Worm (Caenorhabditis elegans) whole organism, L1 larva: ENCODE results near the gene vps-53.

Source experiments
- ama-1 ChIP-seq: fragments of 150-350 bp; optimal IDR thresholded peaks from 2 replicates; lab custom pipeline; 2014
- blmp-1 ChIP-seq: fragments of 150-350 bp; optimal IDR thresholded peaks from 2 replicates; lab custom pipeline; 2014; ENCODE audit warnings: missing biosample characterization, missing genetic modification characterization
- ceh-82 ChIP-seq, 3 experiments: fragments of 150-350 bp in 1 of 3; sonication (generic microtip) in 2 of 3; optimal IDR thresholded peaks; 2 replicates each; lab custom pipeline; 2014 to 2017; ENCODE audit warnings: missing biosample characterization in 3 of 3, missing genetic modification characterization in 3 of 3
- ces-1 ChIP-seq: fragments of 150-350 bp; optimal IDR thresholded peaks from 2 replicates; lab custom pipeline; 2014; ENCODE audit warnings: missing biosample characterization, missing genetic modification reagents, missing genetic modification characterization
- dpl-1 ChIP-seq, 3 experiments: fragments of 150-350 bp in 2 of 3; sonication (generic microtip) in 1 of 3; optimal IDR thresholded peaks; 2 replicates each; lab custom pipeline; 2014 to 2017; ENCODE audit warnings: missing biosample characterization in 3 of 3, missing genetic modification characterization in 3 of 3, missing genetic modification reagents in 3 of 3
- efl-1 ChIP-seq, 4 experiments: fragments of 150-350 bp; optimal IDR thresholded peaks in 3 of 4; peaks in 1 of 4; 1 replicate in 1 of 4; 2 replicates in 3 of 4; lab custom pipeline; 2014; ENCODE audit warnings: missing biosample characterization in 2 of 4, missing genetic modification characterization in 2 of 4, missing genetic modification reagents in 2 of 4
- elt-2 ChIP-seq: sonication (generic microtip); optimal IDR thresholded peaks from 2 replicates; lab custom pipeline; 2016; ENCODE audit warnings: missing genetic modification characterization, mild to moderate bottlenecking, inconsistent platforms, missing compliant biosample characterization, missing genetic modification reagents
- elt-3 ChIP-seq, 6 experiments: fragments of 150-350 bp in 1 of 6; sonication (generic microtip); optimal IDR thresholded peaks; 2 replicates each; lab custom pipeline; 2017 to 2018; ENCODE audit warnings: missing biosample characterization in 6 of 6, missing genetic modification characterization in 6 of 6, inconsistent platforms in 1 of 6
- ets-5 ChIP-seq: fragments of 200-800 bp; sonication (Bioruptor generic); IDR thresholded peaks from 2 replicates; pipeline ENCODE4 v1.3.6; 2022; ENCODE audit warnings: missing genetic modification characterization, missing compliant biosample characterization
- fkh-10 ChIP-seq: sonication (generic microtip); optimal IDR thresholded peaks from 2 replicates; lab custom pipeline; 2017; ENCODE audit warnings: missing biosample characterization, missing genetic modification reagents, missing genetic modification characterization
- fos-1 ChIP-seq: fragments of 150-350 bp; optimal IDR thresholded peaks from 2 replicates; lab custom pipeline; 2014; ENCODE audit warnings: missing biosample characterization, missing genetic modification characterization
- grh-1 ChIP-seq: fragments of 200-800 bp; sonication (Bioruptor generic); IDR thresholded peaks from 2 replicates; pipeline ENCODE4 v1.3.6; 2022; ENCODE audit warnings: missing genetic modification reagents, missing genetic modification characterization, missing compliant biosample characterization
- hlh-17 ChIP-seq: fragments of 200-800 bp; sonication (Bioruptor generic); optimal IDR thresholded peaks from 2 replicates; lab custom pipeline; 2018; ENCODE audit warnings: missing genetic modification characterization, mild to moderate bottlenecking, missing compliant biosample characterization, moderate library complexity, borderline replicate concordance
- irx-1 ChIP-seq: sonication (generic microtip); optimal IDR thresholded peaks from 2 replicates; lab custom pipeline; 2016; ENCODE audit warnings: missing genetic modification characterization, missing compliant biosample characterization
- isw-1 ChIP-seq: fragments of 200-800 bp; sonication (Bioruptor generic); IDR thresholded peaks from 2 replicates; pipeline ENCODE4 v1.3.6; 2022; ENCODE audit warnings: missing genetic modification characterization, missing compliant biosample characterization
- lin-14 ChIP-seq: fragments of 200-800 bp; sonication (Bioruptor generic); optimal IDR thresholded peaks from 2 replicates; lab custom pipeline; 2018; ENCODE audit warnings: mild to moderate bottlenecking, missing genetic modification characterization, moderate library complexity, missing compliant biosample characterization
- lin-35 ChIP-seq, 2 experiments: fragments of 150-350 bp; optimal IDR thresholded peaks; 2 replicates each; lab custom pipeline; 2014; ENCODE audit warnings: missing biosample characterization in 2 of 2, missing genetic modification characterization in 2 of 2, missing genetic modification reagents in 2 of 2
- lin-39 ChIP-seq: fragments of 150-350 bp; optimal IDR thresholded peaks from 2 replicates; lab custom pipeline; 2014; ENCODE audit warnings: missing biosample characterization, missing genetic modification reagents, missing genetic modification characterization
- lir-3 ChIP-seq: sonication (generic microtip); optimal IDR thresholded peaks from 2 replicates; lab custom pipeline; 2016; ENCODE audit warnings: mild to moderate bottlenecking, missing genetic modification characterization, moderate library complexity, missing compliant biosample characterization; ENCODE audit not compliant: poor library complexity
- lsy-2 ChIP-seq, 2 experiments: fragments of 150-350 bp; optimal IDR thresholded peaks; 2 replicates each; lab custom pipeline; 2014; ENCODE audit warnings: missing biosample characterization in 2 of 2, missing genetic modification characterization in 2 of 2
- mab-9 ChIP-seq: fragments of 200-800 bp; sonication (Bioruptor generic); IDR thresholded peaks from 2 replicates; pipeline ENCODE4 v1.3.6; 2022; ENCODE audit warnings: missing genetic modification reagents, missing genetic modification characterization, missing compliant biosample characterization
- mef-2 ChIP-seq: fragments of 150-350 bp; optimal IDR thresholded peaks from 2 replicates; lab custom pipeline; 2014; ENCODE audit warnings: missing biosample characterization, missing genetic modification characterization
- mep-1 ChIP-seq: fragments of 150-350 bp; optimal IDR thresholded peaks from 2 replicates; lab custom pipeline; 2014; ENCODE audit warnings: missing biosample characterization, missing genetic modification characterization
- nhr-11 ChIP-seq: fragments of 150-350 bp; optimal IDR thresholded peaks from 2 replicates; lab custom pipeline; 2014; ENCODE audit warnings: missing biosample characterization, missing genetic modification characterization
- nhr-19 ChIP-seq: fragments of 200-800 bp; sonication (Bioruptor generic); conservative IDR thresholded peaks from 2 replicates; pipeline ENCODE4 v1.3.6; 2022; ENCODE audit warnings: missing genetic modification characterization, missing compliant biosample characterization
- nhr-237 ChIP-seq: fragments of 150-350 bp; optimal IDR thresholded peaks from 2 replicates; lab custom pipeline; 2014; ENCODE audit warnings: missing biosample characterization, missing genetic modification characterization
- nhr-71 ChIP-seq: sonication (generic microtip); optimal IDR thresholded peaks from 2 replicates; lab custom pipeline; 2016; ENCODE audit warnings: mild to moderate bottlenecking, missing genetic modification characterization, moderate library complexity, missing compliant biosample characterization
- nhr-77 ChIP-seq: fragments of 150-350 bp; optimal IDR thresholded peaks from 2 replicates; lab custom pipeline; 2014; ENCODE audit warnings: missing biosample characterization, missing genetic modification characterization
- nhr-85 ChIP-seq: sonication (generic microtip); peaks from one replicate; lab custom pipeline; 2016; ENCODE audit warnings: missing genetic modification characterization, inconsistent platforms, missing compliant biosample characterization
- nhr-90 ChIP-seq: sonication (generic microtip); optimal IDR thresholded peaks from 2 replicates; lab custom pipeline; 2016; ENCODE audit warnings: mild to moderate bottlenecking, missing genetic modification characterization, missing compliant biosample characterization; ENCODE audit not compliant: poor library complexity
- pag-3 ChIP-seq: sonication (generic microtip); optimal IDR thresholded peaks from 2 replicates; lab custom pipeline; 2017; ENCODE audit warnings: missing genetic modification characterization, mild to moderate bottlenecking, missing compliant biosample characterization, antibody characterized with exemption, borderline replicate concordance; ENCODE audit not compliant: insufficient read depth
- rnt-1 ChIP-seq: sonication (generic microtip); optimal IDR thresholded peaks from 2 replicates; lab custom pipeline; 2016; ENCODE audit warnings: mild to moderate bottlenecking, missing genetic modification characterization, moderate library complexity, missing compliant biosample characterization
- snu-23 ChIP-seq: sonication (generic microtip); optimal IDR thresholded peaks from 2 replicates; lab custom pipeline; 2016; ENCODE audit warnings: missing genetic modification characterization, missing compliant biosample characterization
- sptf-1 ChIP-seq: fragments of 150-350 bp; optimal IDR thresholded peaks from 2 replicates; lab custom pipeline; 2014; ENCODE audit warnings: missing biosample characterization, missing genetic modification characterization
- tbx-2 ChIP-seq: sonication (generic microtip); optimal IDR thresholded peaks from 2 replicates; lab custom pipeline; 2016; ENCODE audit warnings: missing genetic modification characterization, missing compliant biosample characterization
- tlp-1 ChIP-seq: fragments of 150-350 bp; optimal IDR thresholded peaks from 2 replicates; lab custom pipeline; 2014; ENCODE audit warnings: missing biosample characterization, missing genetic modification characterization
- unc-130 ChIP-seq: fragments of 150-350 bp; optimal IDR thresholded peaks from 2 replicates; lab custom pipeline; 2017; ENCODE audit warnings: missing biosample characterization, missing genetic modification characterization, inconsistent platforms
- vab-15 ChIP-seq: sonication (generic microtip); optimal IDR thresholded peaks from 2 replicates; lab custom pipeline; 2017; ENCODE audit warnings: missing genotype, mild to moderate bottlenecking, missing genetic modification characterization, missing compliant biosample characterization
- zip-4 ChIP-seq: fragments of 200-800 bp; sonication (Bioruptor generic); optimal IDR thresholded peaks from 2 replicates; lab custom pipeline; 2018; ENCODE audit warnings: mild to moderate bottlenecking, missing genetic modification characterization, moderate library complexity, missing compliant biosample characterization
- ztf-4 ChIP-seq: fragments of 150-350 bp; optimal IDR thresholded peaks from 2 replicates; lab custom pipeline; 2014; ENCODE audit warnings: missing biosample characterization, missing genetic modification characterization

vps-53 gene

ce11 chrIII:9744525-9744924 lies 12.8 kb downstream of the vps-53 start (continued):
- no peak for TF ChIP-seq nhr-77
- peak; percentile 73 for TF ChIP-seq lin-14
- no peak for TF ChIP-seq ces-1
- no peak for TF ChIP-seq nhr-85
- TF ChIP-seq grh-1 (GFP tag; lab: Robert Waterston, UW) = no peak
- TF ChIP-seq nhr-19 (GFP tag; lab: Robert Waterston, UW) = peak; percentile 22; the same call in 1 of the 2 replicates
- TF ChIP-seq sptf-1 = no peak
- TF ChIP-seq elt-3 (tag; optimal IDR thresholded peaks at IDR 0.05; lab: Kevin White, UChicago) = no peak
- TF ChIP-seq lin-39 (tag; lab: Kevin White, UChicago) = no peak
- TF ChIP-seq mab-9 (GFP tag; lab: Robert Waterston, UW) = no peak
- no peak for TF ChIP-seq mef-2 (tag; lab: Kevin White, UChicago)
- TF ChIP-seq dpl-1 (GFP tag; optimal IDR thresholded peaks at IDR 0.05; lab: Kevin White, UChicago) = no peak
- TF ChIP-seq fos-1 (tag; lab: Kevin White, UChicago) = no peak
- TF ChIP-seq elt-2 (tag; lab: Kevin White, UChicago) = no peak
- TF ChIP-seq unc-130 (tag; lab: Kevin White, UChicago) = peak; percentile 9
- TF ChIP-seq ets-5 (GFP tag; lab: Robert Waterston, UW) = no peak
- no peak for TF ChIP-seq nhr-11
- TF ChIP-seq irx-1 = no peak
- no peak for TF ChIP-seq lin-35 (GFP tag; optimal IDR thresholded peaks at IDR 0.05; lab: Kevin White, UChicago)
- peak in 1 of 2 experiments; percentile 33 for TF ChIP-seq lsy-2 (tag; optimal IDR thresholded peaks at IDR 0.05; lab: Kevin White, UChicago)
- no peak for TF ChIP-seq tbx-2 (tag; lab: Kevin White, UChicago)
- TF ChIP-seq ceh-82 (tag; optimal IDR thresholded peaks at IDR 0.05; lab: Kevin White, UChicago) = no peak
- peak; percentile 64 for TF ChIP-seq nhr-71
- no peak for TF ChIP-seq blmp-1 (tag; lab: Kevin White, UChicago)
- no peak for TF ChIP-seq mep-1 (tag; lab: Kevin White, UChicago)

- TF ChIP-seq ama-1 (lab: Kevin White, UChicago) = no peak
- TF ChIP-seq isw-1 (GFP tag; lab: Robert Waterston, UW) = no peak
- TF ChIP-seq tlp-1 (tag; lab: Kevin White, UChicago) = no peak
- no peak for TF ChIP-seq ets-5 (GFP tag; lab: Robert Waterston, UW)
- TF ChIP-seq zip-4 (GFP tag; lab: Kevin White, UChicago) = no peak
- no peak for TF ChIP-seq ceh-82 (tag; optimal IDR thresholded peaks at IDR 0.05; lab: Kevin White, UChicago)
- no peak for TF ChIP-seq pag-3 (tag; lab: Kevin White, UChicago)
- no peak for TF ChIP-seq hlh-17
- TF ChIP-seq nhr-237 (tag; lab: Kevin White, UChicago) = no peak
- no peak for TF ChIP-seq ztf-4 (tag; lab: Kevin White, UChicago)
- TF ChIP-seq nhr-90 (tag; lab: Kevin White, UChicago) = no peak
- no peak for TF ChIP-seq grh-1 (GFP tag; lab: Robert Waterston, UW)
- TF ChIP-seq lir-3 (tag; lab: Kevin White, UChicago) = no peak
Measured at ce11 chrIII:9743239-9743638, 14.1 kb downstream of the vps-53 start, which contains the start of gene T05G5.1. T05G5.1 (minus strand) TSS chrIII:9743339.

- TF ChIP-seq lin-39 (tag; lab: Kevin White, UChicago) (peak; percentile 69), lin-35 (GFP tag; optimal IDR thresholded peaks at IDR 0.05; lab: Kevin White, UChicago) (peak in 1 of 2 experiments; percentile 8), lsy-2 (tag; optimal IDR thresholded peaks at IDR 0.05; lab: Kevin White, UChicago) (peak in 1 of 2 experiments; percentile 9), efl-1 (optimal IDR thresholded peaks at IDR 0.05; lab: Kevin White, UChicago) (peak; percentile 32 to 52), efl-1 (GFP tag; optimal IDR thresholded peaks at IDR 0.05 in 1 of 2; lab: Kevin White, UChicago) (peak in 1 of 2 experiments; percentile 88), fkh-10 (GFP tag; lab: Kevin White, UChicago) (no peak), dpl-1 (GFP tag; optimal IDR thresholded peaks at IDR 0.05; lab: Kevin White, UChicago) (peak in 1 of 3 experiments; percentile 5), nhr-11 (no peak), snu-23 (GFP tag; lab: Kevin White, UChicago) (peak; percentile 32), vab-15 (tag; lab: Kevin White, UChicago) (no peak), rnt-1 (tag; lab: Kevin White, UChicago) (peak; percentile 77), nhr-19 (GFP tag; lab: Robert Waterston, UW) (peak; percentile 47), mep-1 (tag; lab: Kevin White, UChicago) (peak; percentile 15), lir-3 (tag; lab: Kevin White, UChicago) (peak; percentile 20), elt-3 (tag; optimal IDR thresholded peaks at IDR 0.05; lab: Kevin White, UChicago) (no peak), lin-14 (peak; percentile 77), nhr-71 (peak; percentile 75), mab-9 (GFP tag; lab: Robert Waterston, UW) (no peak)
Measured at ce11 chrIII:9741985-9742384, 15.3 kb downstream of the vps-53 start.
